Fruit fly (Drosophila melanogaster) whole organism, embryonic: ENCODE results near the gene CG13995.

Experiments used
- Adf1 ChIP-seq: fragments of 200-800 bp; sonication (Bioruptor generic); IDR thresholded peaks from 2 replicates; pipeline ENCODE4 v1.3.6; 2022; ENCODE audit warnings: missing biosample characterization, missing genetic modification characterization
- B-H1 ChIP-seq: fragments of 200-800 bp; sonication (Bioruptor generic); IDR thresholded peaks from 3 replicates; pipeline ENCODE4 v1.3.6; 2022; ENCODE audit warnings: missing biosample characterization, missing genetic modification characterization
- BtbVII ChIP-seq: fragments of 200-800 bp; sonication (Bioruptor generic); optimal IDR thresholded peaks from 3 replicates; lab custom pipeline; 2017; ENCODE audit warnings: missing biosample characterization, mild to moderate bottlenecking, missing genetic modification characterization
- CG1024 ChIP-seq: fragments of 200-800 bp; sonication (Bioruptor generic); IDR thresholded peaks from 2 replicates; pipeline ENCODE4 v1.3.6; 2022; ENCODE audit warnings: missing biosample characterization, missing genetic modification characterization
- CG10267 ChIP-seq: fragments of 200-800 bp; sonication (Bioruptor generic); optimal IDR thresholded peaks from 2 replicates; lab custom pipeline; 2018; ENCODE audit warnings: missing biosample characterization, mild to moderate bottlenecking, missing genetic modification characterization, moderate library complexity
- CG13296 ChIP-seq: fragments of 200-800 bp; sonication (Bioruptor generic); optimal IDR thresholded peaks from 3 replicates; lab custom pipeline; 2018; ENCODE audit warnings: missing biosample characterization, mild to moderate bottlenecking, missing genetic modification characterization
- CG14441 ChIP-seq: fragments of 200-800 bp; sonication (Bioruptor generic); IDR thresholded peaks from 2 replicates; pipeline ENCODE4 v1.3.6; 2022; ENCODE audit warnings: missing biosample characterization, missing genetic modification characterization
- CG15073 ChIP-seq: fragments of 200-800 bp; sonication (Bioruptor generic); optimal IDR thresholded peaks from 2 replicates; lab custom pipeline; 2016; ENCODE audit warnings: missing biosample characterization, missing genetic modification characterization
- CG1602 ChIP-seq: fragments of 200-800 bp; sonication (Bioruptor generic); optimal IDR thresholded peaks from 3 replicates; lab custom pipeline; 2016; ENCODE audit warnings: missing biosample characterization, missing genetic modification characterization
- CG17186 ChIP-seq: fragments of 200-800 bp; sonication (Bioruptor generic); optimal IDR thresholded peaks from 3 replicates; lab custom pipeline; 2017; ENCODE audit warnings: missing biosample characterization, missing genetic modification reagents, missing genetic modification characterization
- CG17829 ChIP-seq: fragments of 200-800 bp; optimal IDR thresholded peaks from 2 replicates; lab custom pipeline; 2019; ENCODE audit warnings: missing biosample characterization, mild to moderate bottlenecking, missing genetic modification characterization, moderate library complexity
- CG1792 ChIP-seq: fragments of 200-800 bp; sonication (Bioruptor generic); optimal IDR thresholded peaks from 2 replicates; lab custom pipeline; 2016; ENCODE audit warnings: missing biosample characterization, missing genetic modification characterization
- CG2120 ChIP-seq: fragments of 200-800 bp; sonication (Bioruptor generic); optimal IDR thresholded peaks from 3 replicates; lab custom pipeline; 2016; ENCODE audit warnings: missing biosample characterization, missing genetic modification characterization
- CG2712 ChIP-seq: fragments of 200-800 bp; optimal IDR thresholded peaks from 3 replicates; lab custom pipeline; 2019; ENCODE audit warnings: missing biosample characterization, mild to moderate bottlenecking, missing genetic modification characterization, moderate library complexity
- CG30431 ChIP-seq: fragments of 200-800 bp; sonication (Bioruptor generic); optimal IDR thresholded peaks from 2 replicates; lab custom pipeline; 2017; ENCODE audit warnings: missing biosample characterization, missing genetic modification characterization
- CG31224 ChIP-seq: fragments of 200-800 bp; sonication (Bioruptor generic); IDR thresholded peaks from 2 replicates; pipeline ENCODE4 v1.3.6; 2022; ENCODE audit warnings: missing biosample characterization, missing genetic modification characterization
- CG34422 ChIP-seq: fragments of 200-800 bp; sonication (Bioruptor generic); IDR thresholded peaks from 3 replicates; pipeline ENCODE4 v1.3.6; 2022; ENCODE audit warnings: missing biosample characterization, missing genetic modification characterization
- CG4404 ChIP-seq: fragments of 200-800 bp; sonication (Bioruptor generic); IDR thresholded peaks from 2 replicates; pipeline ENCODE4 v1.3.6; 2022; ENCODE audit warnings: missing biosample characterization, missing genetic modification characterization
- CG7556 ChIP-seq: fragments of 200-800 bp; sonication (Bioruptor generic); optimal IDR thresholded peaks from 2 replicates; lab custom pipeline; 2017; ENCODE audit warnings: missing biosample characterization, mild to moderate bottlenecking, missing genetic modification characterization
- CG7786 ChIP-seq: fragments of 200-800 bp; sonication (Bioruptor generic); optimal IDR thresholded peaks from 2 replicates; lab custom pipeline; 2016; ENCODE audit warnings: missing biosample characterization, missing genetic modification characterization
- CG8281 ChIP-seq: fragments of 200-800 bp; sonication (Bioruptor generic); optimal IDR thresholded peaks from 2 replicates; lab custom pipeline; 2018; ENCODE audit warnings: missing biosample characterization, mild to moderate bottlenecking, missing genetic modification characterization, moderate library complexity
- Drgx ChIP-seq: fragments of 200-800 bp; sonication (Bioruptor generic); IDR thresholded peaks from 2 replicates; pipeline ENCODE4 v1.3.6; 2022; ENCODE audit warnings: missing biosample characterization, missing genetic modification characterization
- Eip74EF ChIP-seq, 2 experiments: fragments of 200-800 bp in 1 of 2; fragments of >200 bp in 1 of 2; sonication (Bioruptor generic) in 1 of 2; optimal IDR thresholded peaks; 2 replicates each; lab custom pipeline; 2017 to 2019; ENCODE audit warnings: missing biosample characterization in 2 of 2, missing genetic modification characterization in 2 of 2, mild to moderate bottlenecking in 1 of 2, moderate library complexity in 1 of 2
- Ets65A ChIP-seq: fragments of 200-800 bp; sonication (Bioruptor generic); peaks from one replicate; lab custom pipeline; 2016; ENCODE audit warnings: missing biosample characterization, missing genetic modification characterization
- HLHmδ ChIP-seq: fragments of 200-800 bp; sonication (Bioruptor generic); optimal IDR thresholded peaks from 2 replicates; lab custom pipeline; 2018; ENCODE audit warnings: missing biosample characterization, mild to moderate bottlenecking, missing genetic modification characterization, moderate library complexity
- Hmr ChIP-seq: fragments of 200-800 bp; sonication (Bioruptor generic); optimal IDR thresholded peaks from 3 replicates; lab custom pipeline; 2017; ENCODE audit warnings: mild to moderate bottlenecking, missing biosample characterization, missing genetic modification reagents, missing genetic modification characterization
- Optix ChIP-seq: fragments of 200-800 bp; sonication (Bioruptor generic); IDR thresholded peaks from 3 replicates; pipeline ENCODE4 v1.3.6; 2022; ENCODE audit warnings: missing biosample characterization, missing genetic modification characterization
- Ptx1 ChIP-seq: fragments of 200-800 bp; sonication (Bioruptor generic); IDR thresholded peaks from 2 replicates; pipeline ENCODE4 v1.3.6; 2022; ENCODE audit warnings: missing biosample characterization, missing genetic modification characterization
- Rfx ChIP-seq: fragments of 200-800 bp; sonication (Bioruptor generic); IDR thresholded peaks from 2 replicates; pipeline ENCODE4 v1.3.6; 2022; ENCODE audit warnings: missing biosample characterization, missing genetic modification characterization
- Trl ChIP-seq, 3 experiments: fragments of >200 bp in 2 of 3; fragments of 200-800 bp in 1 of 3; sonication (Bioruptor generic) in 1 of 3; optimal IDR thresholded peaks; 2 replicates in 1 of 3; 3 replicates in 2 of 3; lab custom pipeline; 2016 to 2017; ENCODE audit warnings: missing biosample characterization in 1 of 3, missing genetic modification characterization in 1 of 3
- aop ChIP-seq: fragments of 200-800 bp; sonication (Bioruptor generic); IDR thresholded peaks from 2 replicates; pipeline ENCODE4 v1.3.6; 2022; ENCODE audit warnings: missing biosample characterization, missing genetic modification characterization
- cg ChIP-seq: fragments of 200-800 bp; sonication (Bioruptor generic); optimal IDR thresholded peaks from 3 replicates; lab custom pipeline; 2019; ENCODE audit warnings: missing biosample characterization, mild to moderate bottlenecking, missing genetic modification characterization, moderate library complexity
- ci ChIP-seq: fragments of 200-800 bp; sonication (Bioruptor generic); IDR thresholded peaks from 3 replicates; pipeline ENCODE4 v1.3.6; 2022; ENCODE audit warnings: missing biosample characterization, missing genetic modification characterization
- dysf ChIP-seq: fragments of 200-800 bp; sonication (Bioruptor generic); IDR thresholded peaks from 3 replicates; pipeline ENCODE4 v1.3.6; 2022; ENCODE audit warnings: missing biosample characterization, missing genetic modification characterization
- ftz-f1 ChIP-seq: fragments of 200-800 bp; sonication (Bioruptor generic); optimal IDR thresholded peaks from 2 replicates; lab custom pipeline; 2016; ENCODE audit warnings: missing biosample characterization, missing genetic modification characterization
- gro ChIP-seq: fragments of 200-800 bp; sonication (Bioruptor generic); optimal IDR thresholded peaks from 2 replicates; lab custom pipeline; 2016; ENCODE audit warnings: missing biosample characterization, missing genetic modification characterization
- gt ChIP-seq: fragments of 200-800 bp; sonication (Bioruptor generic); IDR thresholded peaks from 2 replicates; pipeline ENCODE4 v1.3.6; 2022; ENCODE audit warnings: missing biosample characterization, missing genetic modification characterization
- ham ChIP-seq: fragments of 200-800 bp; sonication (Bioruptor generic); IDR thresholded peaks from 2 replicates; pipeline ENCODE4 v1.3.6; 2022; ENCODE audit warnings: missing biosample characterization, missing genetic modification characterization
- her ChIP-seq: fragments of 200-800 bp; sonication (Bioruptor generic); optimal IDR thresholded peaks from 2 replicates; lab custom pipeline; 2016; ENCODE audit warnings: missing biosample characterization, missing genetic modification characterization
- klu ChIP-seq: fragments of 200-800 bp; sonication (Bioruptor generic); IDR thresholded peaks from 2 replicates; pipeline ENCODE4 v1.3.6; 2022; ENCODE audit warnings: missing biosample characterization, missing genetic modification characterization
- lilli ChIP-seq: fragments of 200-800 bp; sonication (Bioruptor generic); optimal IDR thresholded peaks from 3 replicates; lab custom pipeline; 2016; ENCODE audit warnings: missing biosample characterization, missing genetic modification characterization
- lmd ChIP-seq: fragments of 200-800 bp; sonication (Bioruptor generic); IDR thresholded peaks from 2 replicates; pipeline ENCODE4 v1.3.6; 2022; ENCODE audit warnings: missing biosample characterization, missing genetic modification characterization
- odd ChIP-seq: fragments of 200-800 bp; sonication (Bioruptor generic); optimal IDR thresholded peaks from 2 replicates; lab custom pipeline; 2017; ENCODE audit warnings: missing biosample characterization, mild to moderate bottlenecking, missing genetic modification characterization
- org-1 ChIP-seq: fragments of 200-800 bp; sonication (Bioruptor generic); optimal IDR thresholded peaks from 2 replicates; lab custom pipeline; 2017; ENCODE audit warnings: missing biosample characterization, missing genetic modification characterization
- peb ChIP-seq: fragments of 200-800 bp; sonication (Bioruptor generic); IDR thresholded peaks from 2 replicates; pipeline ENCODE4 v1.3.6; 2022; ENCODE audit warnings: missing biosample characterization, missing genetic modification characterization
- pho ChIP-seq: fragments of 200-800 bp; sonication (Bioruptor generic); optimal IDR thresholded peaks from 2 replicates; lab custom pipeline; 2016; ENCODE audit warnings: missing biosample characterization, missing genetic modification characterization
- sens ChIP-seq: fragments of 200-800 bp; sonication (Bioruptor generic); peaks from one replicate; lab custom pipeline; 2016; ENCODE audit warnings: missing biosample characterization, missing genetic modification characterization
- slp2 ChIP-seq: fragments of 200-800 bp; sonication (Bioruptor generic); optimal IDR thresholded peaks from 2 replicates; lab custom pipeline; 2016; ENCODE audit warnings: missing biosample characterization, missing genetic modification characterization
- stc ChIP-seq: fragments of 200-800 bp; sonication (Bioruptor generic); IDR thresholded peaks from 2 replicates; pipeline ENCODE4 v1.3.6; 2022; ENCODE audit warnings: missing biosample characterization, missing genetic modification characterization
- tx ChIP-seq: fragments of 200-800 bp; sonication (Bioruptor generic); optimal IDR thresholded peaks from 2 replicates; lab custom pipeline; 2016; ENCODE audit warnings: missing biosample characterization, missing genetic modification characterization
- zfh2 ChIP-seq: fragments of 200-800 bp; sonication (Bioruptor generic); optimal IDR thresholded peaks from 2 replicates; lab custom pipeline; 2016; ENCODE audit warnings: missing biosample characterization, missing genetic modification characterization

Gene CG13995

DNA sequence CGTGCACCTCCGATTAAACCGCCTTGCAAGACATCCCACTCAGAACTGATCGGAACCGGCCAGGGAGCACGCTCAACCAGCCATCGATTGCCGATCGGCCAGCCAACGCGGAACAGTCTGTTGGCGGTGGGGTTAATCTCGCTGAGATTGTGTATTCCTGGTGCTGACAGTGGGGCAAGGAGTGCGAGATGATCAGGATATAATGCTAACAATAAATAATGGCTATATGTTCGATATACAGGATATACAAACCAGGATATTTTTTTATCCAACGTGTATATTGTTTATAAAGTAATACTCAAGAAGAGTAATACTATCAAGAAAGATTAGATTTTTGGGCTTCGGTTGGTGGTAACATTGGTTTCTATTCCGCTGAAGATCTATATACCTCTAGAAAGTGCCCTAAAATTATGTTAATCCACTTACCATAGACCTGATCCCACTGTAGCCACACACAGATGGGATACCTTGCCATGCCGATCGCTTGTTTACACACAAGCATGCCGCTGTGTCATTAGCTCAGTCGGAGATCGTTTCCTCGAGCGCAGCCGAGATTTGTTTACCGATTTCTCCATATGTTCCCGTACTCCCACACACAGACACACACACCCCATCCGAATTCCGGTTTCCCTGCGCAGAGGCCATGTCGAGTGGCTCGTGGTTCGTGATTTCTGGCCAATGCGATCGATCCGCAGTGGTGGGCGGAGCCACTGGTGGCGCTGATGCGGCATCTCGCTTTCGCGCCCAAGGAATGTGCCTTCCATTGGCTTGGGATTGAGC lies 34.6 kb upstream of the CG13995 start, which contains the start of gene H2.0 (continued):
- no peak for TF ChIP-seq CG30431 (GFP tag; lab: Kevin White, UChicago)
- TF ChIP-seq CG1792 (GFP tag; lab: Kevin White, UChicago): no peak
- TF ChIP-seq lmd (GFP tag; lab: Robert Waterston, UW): peak; percentile 53
- no peak for TF ChIP-seq BtbVII (GFP tag; lab: Kevin White, UChicago)
- TF ChIP-seq ftz-f1 (GFP tag; lab: Kevin White, UChicago): no peak
- no peak for TF ChIP-seq CG15073
- peak; percentile 73; the same call in 1 of the 2 replicates for TF ChIP-seq aop (GFP tag; lab: Robert Waterston, UW)
- peak; percentile 7; the same call in 1 of the 2 replicates for TF ChIP-seq Drgx (GFP tag; lab: Robert Waterston, UW)
- TF ChIP-seq Eip74EF (GFP tag; optimal IDR thresholded peaks at IDR 0.05; lab: Kevin White, UChicago): no peak
- peak; percentile 41 for TF ChIP-seq CG1602 (GFP tag; lab: Kevin White, UChicago)
- TF ChIP-seq CG17186 (GFP tag; lab: Kevin White, UChicago): no peak
- TF ChIP-seq Ets65A (GFP tag; lab: Kevin White, UChicago): no peak
- peak; percentile 66 for TF ChIP-seq CG2712 (tag; lab: Kevin White, UChicago)
- peak; percentile 52 for TF ChIP-seq CG17829 (tag; lab: Kevin White, UChicago)
- no peak for TF ChIP-seq gt (GFP tag; lab: Robert Waterston, UW)
- TF ChIP-seq Rfx: 0 out of 2 replicates have a peak, but pooled peaks have one; percentile 11
- TF ChIP-seq CG34422 (GFP tag; lab: Robert Waterston, UW): no peak
- peak; percentile 40; the same call in 1 of the 3 replicates for TF ChIP-seq ci (GFP tag; lab: Robert Waterston, UW)
- TF ChIP-seq her (GFP tag; lab: Kevin White, UChicago): no peak
- TF ChIP-seq Hmr (GFP tag; lab: Kevin White, UChicago): peak; percentile 1
- no peak for TF ChIP-seq klu (GFP tag; lab: Robert Waterston, UW)
- no peak for TF ChIP-seq CG8281 (tag; lab: Kevin White, UChicago)
- TF ChIP-seq pho: no peak
- TF ChIP-seq Trl (optimal IDR thresholded peaks at IDR 0.05; lab: Kevin White, UChicago): no peak
- TF ChIP-seq Trl (GFP tag; optimal IDR thresholded peaks at IDR 0.05; lab: Kevin White, UChicago): peak; percentile 6
- TF ChIP-seq Adf1: no peak
- no peak for TF ChIP-seq slp2 (GFP tag; lab: Kevin White, UChicago)
- TF ChIP-seq CG31224: 0 out of 2 replicates have a peak, but pooled peaks have one; percentile 26
- peak; percentile 79 for TF ChIP-seq HLHmδ (GFP tag; lab: Kevin White, UChicago)
- no peak for TF ChIP-seq B-H1 (GFP tag; lab: Robert Waterston, UW)
- TF ChIP-seq sens (GFP tag; lab: Kevin White, UChicago): peak; percentile 81
- peak; percentile 29 for TF ChIP-seq CG2120 (GFP tag; lab: Kevin White, UChicago)
- 0 out of 2 replicates have a peak, but pooled peaks have one; percentile 15 for TF ChIP-seq Ptx1 (GFP tag; lab: Robert Waterston, UW)
- no peak for TF ChIP-seq tx (GFP tag; lab: Kevin White, UChicago)
- TF ChIP-seq CG10267 (tag; lab: Kevin White, UChicago): peak; percentile 27
- TF ChIP-seq lilli (GFP tag; lab: Kevin White, UChicago): peak; percentile 22
- no peak for TF ChIP-seq gro
- TF ChIP-seq odd (GFP tag; lab: Kevin White, UChicago): no peak
- TF ChIP-seq CG7786: no peak
- peak; percentile 34 for TF ChIP-seq CG7556 (GFP tag; lab: Kevin White, UChicago)
- peak; percentile 60 for TF ChIP-seq CG4404 (GFP tag; lab: Robert Waterston, UW)
- no peak for TF ChIP-seq CG13296
- peak; percentile 78 for TF ChIP-seq cg (GFP tag; lab: Kevin White, UChicago)
- TF ChIP-seq org-1 (GFP tag; lab: Kevin White, UChicago): peak; percentile 39
- no peak for TF ChIP-seq dysf (GFP tag; lab: Robert Waterston, UW)
- TF ChIP-seq peb: no peak
- TF ChIP-seq ham (GFP tag; lab: Robert Waterston, UW): no peak
- TF ChIP-seq Optix (GFP tag; lab: Robert Waterston, UW): 0 out of 3 replicates have a peak, but pooled peaks have one; percentile 16
- TF ChIP-seq stc: no peak
- no peak for TF ChIP-seq zfh2
- no peak for TF ChIP-seq CG14441 (GFP tag; lab: Robert Waterston, UW)
- 0 out of 2 replicates have a peak, but pooled peaks have one; percentile 17 for TF ChIP-seq CG1024 (GFP tag; lab: Robert Waterston, UW)
